Fruit fly (Drosophila melanogaster) whole organism, embryonic: ENCODE measurements around the gene Shc.

Experiments
- Atf-2 ChIP-seq: fragments of 200-800 bp; sonication (Bioruptor generic); optimal IDR thresholded peaks from 2 replicates; lab custom pipeline; 2016; ENCODE audit warnings: missing biosample characterization, missing genetic modification characterization
- CG10462 ChIP-seq: fragments of 200-800 bp; sonication (Bioruptor generic); optimal IDR thresholded peaks from 2 replicates; lab custom pipeline; 2016; ENCODE audit warnings: missing biosample characterization, missing genetic modification characterization
- CG11247 ChIP-seq: fragments of 200-800 bp; sonication (Bioruptor generic); IDR thresholded peaks from 2 replicates; pipeline ENCODE4 v1.3.6; 2022; ENCODE audit warnings: missing biosample characterization, missing genetic modification characterization
- CG12299 ChIP-seq: fragments of 200-800 bp; sonication (Bioruptor generic); optimal IDR thresholded peaks from 2 replicates; lab custom pipeline; 2018; ENCODE audit warnings: missing biosample characterization, mild to moderate bottlenecking, missing genetic modification characterization
- CG14050 ChIP-seq: fragments of 200-800 bp; sonication (Bioruptor generic); IDR thresholded peaks from 3 replicates; pipeline ENCODE4 v1.3.6; 2022; ENCODE audit warnings: missing biosample characterization, missing genetic modification characterization
- CG14860 ChIP-seq: fragments of 200-800 bp; sonication (Bioruptor generic); IDR thresholded peaks from 3 replicates; pipeline ENCODE4 v1.3.6; 2022; ENCODE audit warnings: missing biosample characterization, missing genetic modification characterization; ENCODE audit not compliant: partially characterized antibody
- CG1603 ChIP-seq: fragments of 200-800 bp; sonication (Bioruptor generic); optimal IDR thresholded peaks from 2 replicates; lab custom pipeline; 2019; ENCODE audit warnings: missing biosample characterization, mild to moderate bottlenecking, missing genetic modification characterization, moderate library complexity
- CG1647 ChIP-seq: fragments of 200-800 bp; sonication (Bioruptor generic); optimal IDR thresholded peaks from 3 replicates; lab custom pipeline; 2016; ENCODE audit warnings: missing biosample characterization, missing genetic modification characterization
- CG17612 ChIP-seq: fragments of 200-800 bp; sonication (Bioruptor generic); IDR thresholded peaks from 2 replicates; pipeline ENCODE4 v1.3.6; 2022; ENCODE audit warnings: missing biosample characterization, missing genetic modification characterization
- CG17829 ChIP-seq: fragments of 200-800 bp; optimal IDR thresholded peaks from 2 replicates; lab custom pipeline; 2019; ENCODE audit warnings: missing biosample characterization, mild to moderate bottlenecking, missing genetic modification characterization, moderate library complexity
- CG1792 ChIP-seq: fragments of 200-800 bp; sonication (Bioruptor generic); optimal IDR thresholded peaks from 2 replicates; lab custom pipeline; 2016; ENCODE audit warnings: missing biosample characterization, missing genetic modification characterization
- CG2202 ChIP-seq: fragments of 200-800 bp; sonication (Bioruptor generic); optimal IDR thresholded peaks from 2 replicates; lab custom pipeline; 2018; ENCODE audit warnings: missing biosample characterization, mild to moderate bottlenecking, missing genetic modification characterization
- CG32767 ChIP-seq: fragments of 200-800 bp; sonication (Bioruptor generic); IDR thresholded peaks from 2 replicates; pipeline ENCODE4 v1.3.6; 2022; ENCODE audit warnings: missing biosample characterization, missing genetic modification characterization
- CG34224 ChIP-seq: fragments of 200-800 bp; sonication (Bioruptor generic); IDR thresholded peaks from 3 replicates; pipeline ENCODE4 v1.3.6; 2022; ENCODE audit warnings: missing biosample characterization, missing genetic modification characterization; ENCODE audit not compliant: partially characterized antibody
- CG3995 ChIP-seq: fragments of 200-800 bp; sonication (Bioruptor generic); optimal IDR thresholded peaks from 3 replicates; lab custom pipeline; 2016; ENCODE audit warnings: missing biosample characterization, missing genetic modification characterization
- CG4707 ChIP-seq: fragments of 200-800 bp; sonication (Bioruptor generic); optimal IDR thresholded peaks from 2 replicates; lab custom pipeline; 2018; ENCODE audit warnings: missing biosample characterization, mild to moderate bottlenecking, missing genetic modification characterization, moderate library complexity
- CG6791 ChIP-seq: fragments of 200-800 bp; sonication (Bioruptor generic); IDR thresholded peaks from 3 replicates; pipeline ENCODE4 v1.3.6; 2022; ENCODE audit warnings: missing biosample characterization, missing genetic modification characterization; ENCODE audit not compliant: partially characterized antibody
- CG7928 ChIP-seq: fragments of 200-800 bp; sonication (Bioruptor generic); optimal IDR thresholded peaks from 2 replicates; lab custom pipeline; 2017; ENCODE audit warnings: missing biosample characterization, mild to moderate bottlenecking, missing genetic modification characterization
- CG8089 ChIP-seq: fragments of 200-800 bp; sonication (Bioruptor generic); optimal IDR thresholded peaks from 3 replicates; lab custom pipeline; 2016; ENCODE audit warnings: missing biosample characterization, missing genetic modification characterization
- CG9876 ChIP-seq: fragments of 200-800 bp; sonication (Bioruptor generic); optimal IDR thresholded peaks from 2 replicates; lab custom pipeline; 2016; ENCODE audit warnings: missing biosample characterization, missing genetic modification characterization
- E2f1 ChIP-seq: fragments of 200-800 bp; sonication (Bioruptor generic); IDR thresholded peaks from 2 replicates; pipeline ENCODE4 v1.3.6; 2022; ENCODE audit warnings: missing biosample characterization, missing genetic modification characterization
- E2f2 ChIP-seq: fragments of 200-800 bp; sonication (Bioruptor generic); IDR thresholded peaks from 2 replicates; pipeline ENCODE4 v1.3.6; 2022; ENCODE audit warnings: missing biosample characterization, missing genetic modification characterization
- Fer1 ChIP-seq: fragments of 200-800 bp; sonication (Bioruptor generic); optimal IDR thresholded peaks from 2 replicates; lab custom pipeline; 2017; ENCODE audit warnings: missing biosample characterization, mild to moderate bottlenecking, missing genetic modification characterization
- HLH3B ChIP-seq: fragments of 200-800 bp; sonication (Bioruptor generic); IDR thresholded peaks from 2 replicates; pipeline ENCODE4 v1.3.6; 2022; ENCODE audit warnings: missing biosample characterization, missing genetic modification characterization
- Myb ChIP-seq: fragments of 200-800 bp; sonication (Bioruptor generic); optimal IDR thresholded peaks from 2 replicates; lab custom pipeline; 2016; ENCODE audit warnings: missing biosample characterization, missing genetic modification characterization
- NK7.1 ChIP-seq: fragments of 200-800 bp; sonication (Bioruptor generic); optimal IDR thresholded peaks from 3 replicates; lab custom pipeline; 2016; ENCODE audit warnings: missing biosample characterization, missing genetic modification characterization
- Neu2 ChIP-seq: fragments of 200-800 bp; sonication (Bioruptor generic); optimal IDR thresholded peaks from 3 replicates; lab custom pipeline; 2016; ENCODE audit warnings: missing biosample characterization, missing genetic modification characterization, borderline replicate concordance
- Rx ChIP-seq: fragments of 200-800 bp; sonication (Bioruptor generic); IDR thresholded peaks from 2 replicates; pipeline ENCODE4 v1.3.6; 2022; ENCODE audit warnings: missing biosample characterization, missing genetic modification characterization
- Usf ChIP-seq: fragments of 200-800 bp; sonication (Bioruptor generic); optimal IDR thresholded peaks from 2 replicates; lab custom pipeline; 2017; ENCODE audit warnings: missing genotype, missing biosample characterization, missing genetic modification characterization
- abd-A ChIP-seq: fragments of 200-800 bp; sonication (Bioruptor generic); optimal IDR thresholded peaks from 3 replicates; lab custom pipeline; 2019; ENCODE audit warnings: missing biosample characterization, mild to moderate bottlenecking, missing genetic modification characterization, moderate library complexity
- al ChIP-seq: fragments of 200-800 bp; sonication (Bioruptor generic); IDR thresholded peaks from 2 replicates; pipeline ENCODE4 v1.3.6; 2022; ENCODE audit warnings: missing biosample characterization, missing genetic modification characterization
- ase ChIP-seq: fragments of 200-800 bp; sonication (Bioruptor generic); IDR thresholded peaks from 3 replicates; pipeline ENCODE4 v1.3.6; 2022; ENCODE audit warnings: missing biosample characterization, missing genetic modification characterization
- bowl ChIP-seq: fragments of 200-800 bp; sonication (Bioruptor generic); IDR thresholded peaks from 2 replicates; pipeline ENCODE4 v1.3.6; 2022; ENCODE audit warnings: missing biosample characterization, missing genetic modification characterization
- chn ChIP-seq: fragments of 200-800 bp; sonication (Bioruptor generic); optimal IDR thresholded peaks from 2 replicates; lab custom pipeline; 2016; ENCODE audit warnings: missing biosample characterization, missing genetic modification characterization
- ems ChIP-seq: fragments of 200-800 bp; sonication (Bioruptor generic); optimal IDR thresholded peaks from 3 replicates; lab custom pipeline; 2016; ENCODE audit warnings: missing biosample characterization, missing genetic modification characterization
- gcm2 ChIP-seq: fragments of 200-800 bp; sonication (Bioruptor generic); optimal IDR thresholded peaks from 2 replicates; lab custom pipeline; 2016; ENCODE audit warnings: missing biosample characterization, missing genetic modification characterization
- hkb ChIP-seq, 2 experiments: fragments of 200-800 bp in 1 of 2; fragments of >200 bp in 1 of 2; sonication (Bioruptor generic) in 1 of 2; IDR thresholded peaks in 1 of 2; optimal IDR thresholded peaks in 1 of 2; 2 replicates each; pipeline versions ENCODE4 v1.3.6 to Lab custom; 2017 to 2022; ENCODE audit warnings: missing biosample characterization in 1 of 2, missing genetic modification characterization in 1 of 2
- kah ChIP-seq: fragments of 200-800 bp; sonication (Bioruptor generic); optimal IDR thresholded peaks from 2 replicates; lab custom pipeline; 2018; ENCODE audit warnings: missing biosample characterization, mild to moderate bottlenecking, missing genetic modification characterization
- oc ChIP-seq: fragments of 200-800 bp; sonication (Bioruptor generic); optimal IDR thresholded peaks from 2 replicates; lab custom pipeline; 2018; ENCODE audit warnings: missing biosample characterization, mild to moderate bottlenecking, missing genetic modification characterization, moderate library complexity
- odd ChIP-seq: fragments of 200-800 bp; sonication (Bioruptor generic); optimal IDR thresholded peaks from 2 replicates; lab custom pipeline; 2017; ENCODE audit warnings: missing biosample characterization, mild to moderate bottlenecking, missing genetic modification characterization
- pb ChIP-seq: fragments of 200-800 bp; sonication (Bioruptor generic); optimal IDR thresholded peaks from 3 replicates; lab custom pipeline; 2016; ENCODE audit warnings: missing biosample characterization, missing genetic modification characterization
- sc ChIP-seq, 3 experiments: fragments of >200 bp in 2 of 3; fragments of 200-800 bp in 1 of 3; sonication (Bioruptor generic) in 1 of 3; optimal IDR thresholded peaks; 2 replicates in 2 of 3; 3 replicates in 1 of 3; lab custom pipeline; 2017; ENCODE audit warnings: mild to moderate bottlenecking in 1 of 3, missing biosample characterization in 1 of 3, missing genetic modification characterization in 1 of 3, missing genetic modification reagents in 1 of 3
- sens ChIP-seq: fragments of 200-800 bp; sonication (Bioruptor generic); peaks from one replicate; lab custom pipeline; 2016; ENCODE audit warnings: missing biosample characterization, missing genetic modification characterization
- sisA ChIP-seq: fragments of 200-800 bp; sonication (Bioruptor generic); IDR thresholded peaks from 2 replicates; pipeline ENCODE4 v1.3.6; 2022; ENCODE audit warnings: missing biosample characterization, missing genetic modification characterization
- sna ChIP-seq: fragments of 200-800 bp; sonication (Bioruptor generic); IDR thresholded peaks from 2 replicates; pipeline ENCODE4 v1.3.6; 2022; ENCODE audit warnings: missing biosample characterization, missing genetic modification characterization; ENCODE audit not compliant: partially characterized antibody
- tgo ChIP-seq: fragments of 200-800 bp; sonication (Bioruptor generic); IDR thresholded peaks from 3 replicates; pipeline ENCODE4 v1.3.6; 2022; ENCODE audit warnings: missing biosample characterization, missing genetic modification characterization
- tll ChIP-seq, 2 experiments: fragments of 200-800 bp in 1 of 2; fragments of >200 bp in 1 of 2; sonication (Bioruptor generic) in 1 of 2; optimal IDR thresholded peaks; 2 replicates each; lab custom pipeline; 2017 to 2019; ENCODE audit warnings: missing biosample characterization in 2 of 2, missing genetic modification characterization in 2 of 2, mild to moderate bottlenecking in 1 of 2, moderate library complexity in 1 of 2
- trem ChIP-seq: fragments of 200-800 bp; optimal IDR thresholded peaks from 3 replicates; lab custom pipeline; 2019; ENCODE audit warnings: missing biosample characterization, mild to moderate bottlenecking, missing genetic modification characterization, moderate library complexity
- z ChIP-seq: fragments of 200-800 bp; sonication (Bioruptor generic); IDR thresholded peaks from 3 replicates; pipeline ENCODE4 v1.3.6; 2022; ENCODE audit warnings: missing biosample characterization, missing genetic modification characterization
- zf30C ChIP-seq: fragments of 200-800 bp; sonication (Bioruptor generic); optimal IDR thresholded peaks from 3 replicates; lab custom pipeline; 2018; ENCODE audit warnings: missing biosample characterization, mild to moderate bottlenecking, missing genetic modification characterization

Shc gene

DNA sequence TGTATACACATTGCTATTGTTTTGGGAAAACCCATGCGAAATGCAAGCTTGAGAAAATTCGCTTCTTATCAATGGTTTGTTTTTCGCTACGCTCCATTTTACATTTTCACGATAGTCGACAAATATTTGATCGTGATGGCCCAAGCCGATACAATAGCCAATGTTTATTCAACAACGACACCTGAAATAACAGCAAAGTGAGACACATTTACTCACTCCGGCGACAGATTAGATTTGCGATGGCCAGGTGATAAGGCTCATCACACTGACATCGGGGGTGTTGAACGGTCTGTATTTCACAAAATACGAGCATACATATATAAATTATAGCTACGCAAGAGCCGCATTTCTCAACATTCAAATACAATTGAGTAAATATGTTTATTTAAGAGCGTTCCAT is 29.7 kb upstream of the Shc start (continued):
- TF ChIP-seq CG10462 (GFP tag; lab: Kevin White, UChicago) (no peak), Rx (GFP tag; lab: Robert Waterston, UW) (no peak), CG14050 (GFP tag; lab: Robert Waterston, UW) (no peak), z (0 out of 3 replicates have a peak, but pooled peaks have one; percentile 53), tgo (GFP tag; lab: Robert Waterston, UW) (no peak; the same call in 2 of the 3 replicates), sna (no peak), CG8089 (no peak), Usf (no peak), ase (no peak), NK7.1 (GFP tag; lab: Kevin White, UChicago) (peak; percentile 75), CG17612 (no peak), abd-A (tag; lab: Kevin White, UChicago) (no peak), CG2202 (tag; lab: Kevin White, UChicago) (peak; percentile 48), CG1603 (tag; lab: Kevin White, UChicago) (no peak), CG3995 (GFP tag; lab: Kevin White, UChicago) (peak; percentile 47), CG7928 (peak; percentile 43), CG32767 (no peak), CG11247 (GFP tag; lab: Robert Waterston, UW) (no peak), sc (optimal IDR thresholded peaks at IDR 0.05; lab: Kevin White, UChicago) (no peak), sc (GFP tag; optimal IDR thresholded peaks at IDR 0.05; lab: Kevin White, UChicago) (peak; percentile 28), trem (peak; percentile 13), CG9876 (no peak), CG34224 (GFP tag; lab: Robert Waterston, UW) (no peak), chn (GFP tag; lab: Kevin White, UChicago) (no peak), Neu2 (GFP tag; lab: Kevin White, UChicago) (no peak), oc (tag; lab: Kevin White, UChicago) (no peak), zf30C (GFP tag; lab: Kevin White, UChicago) (no peak), CG1792 (GFP tag; lab: Kevin White, UChicago) (peak; percentile 76), pb (GFP tag; lab: Kevin White, UChicago) (no peak), sens (GFP tag; lab: Kevin White, UChicago) (peak; percentile 52), Fer1 (peak; percentile 93), CG14860 (no peak), tll (GFP tag; optimal IDR thresholded peaks at IDR 0.05; lab: Kevin White, UChicago) (no peak), Myb (GFP tag; lab: Kevin White, UChicago) (peak; percentile 25), CG6791 (GFP tag; lab: Robert Waterston, UW) (no peak), sisA (no peak), CG1647 (GFP tag; lab: Kevin White, UChicago) (peak; percentile 69), E2f2 (GFP tag; lab: Robert Waterston, UW) (0 out of 2 replicates have a peak, but pooled peaks have one; percentile 5), CG4707 (GFP tag; lab: Kevin White, UChicago) (peak; percentile 34), al (GFP tag; lab: Robert Waterston, UW) (0 out of 2 replicates have a peak, but pooled peaks have one; percentile 18), Atf-2 (GFP tag; lab: Kevin White, UChicago) (no peak), kah (GFP tag; lab: Kevin White, UChicago) (peak; percentile 68), gcm2 (no peak), HLH3B (GFP tag; lab: Robert Waterston, UW) (peak; percentile 51; the same call in 1 of the 2 replicates), hkb (optimal IDR thresholded peaks at IDR 0.05; lab: Kevin White, UChicago) (no peak), hkb (GFP tag; IDR thresholded peaks at IDR 0.05; lab: Robert Waterston, UW) (peak; percentile 67; the same call in 1 of the 2 replicates), CG12299 (tag; lab: Kevin White, UChicago) (peak; percentile 80), odd (GFP tag; lab: Kevin White, UChicago) (peak; percentile 47), bowl (GFP tag; lab: Robert Waterston, UW) (no peak), CG17829 (no peak), ems (GFP tag; lab: Kevin White, UChicago) (peak; percentile 38), E2f1 (peak; percentile 24; the same call in 1 of the 2 replicates)
